Fruit fly (Drosophila melanogaster) whole organism: ENCODE results near the gene Kif3C.

ENCODE experiments used
- CG8478 ChIP-seq: fragments of >200 bp; optimal IDR thresholded peaks from 2 replicates; lab custom pipeline; 2018; ENCODE audit warnings: inconsistent platforms
- Dll ChIP-seq: fragments of >200 bp; optimal IDR thresholded peaks from 2 replicates; lab custom pipeline; 2017
- EcR ChIP-seq, 2 experiments: fragments of >200 bp; optimal IDR thresholded peaks; 2 replicates each; lab custom pipeline; 2017; ENCODE audit warnings: missing biosample characterization in 2 of 2, missing genetic modification characterization in 2 of 2, missing genetic modification reagents in 2 of 2
- pan ChIP-seq: fragments of >200 bp; optimal IDR thresholded peaks from 2 replicates; lab custom pipeline; 2017
- usp ChIP-seq: fragments of >200 bp; optimal IDR thresholded peaks from 2 replicates; lab custom pipeline; 2017; ENCODE audit warnings: missing biosample characterization, missing genetic modification characterization, mixed read lengths

dm6 chr4:1186828-1187227 is 39.6 kb downstream of the Kif3C start:
- no peak for TF ChIP-seq pan (lab: Kevin White, UChicago)
- TF ChIP-seq CG8478, result no peak
- no peak for TF ChIP-seq EcR (GFP tag; optimal IDR thresholded peaks at IDR 0.05; lab: Kevin White, UChicago)
- TF ChIP-seq usp, result no peak
- TF ChIP-seq Dll (lab: Kevin White, UChicago), result no peak
